ENCODE assay signal across 3 worm cellular contexts in genomic region chrII:8742006-8742847, ce11.
TF ChIP-seq lines count a peak whose summit lies in the region.

No protein-coding gene starts in this region.

TF ChIP-seq in whole organism, L1 larva, 84 proteins besides CTCF, POLR2A, EP300 and RAD21 (continued from another document):
- TF ChIP-seq pag-3 (tag; optimal IDR thresholded peaks at IDR 0.05; lab: Kevin White, UChicago; ENCODE audit: borderline replicate concordance, insufficient read depth) = no peak
- TF ChIP-seq nhr-19 (GFP tag; conservative IDR thresholded peaks at IDR 0.05; lab: Robert Waterston, UW) = peak; percentile 87
- no peak for TF ChIP-seq alr-1 (tag; optimal IDR thresholded peaks at IDR 0.05; lab: Kevin White, UChicago; ENCODE audit: borderline replicate concordance)
- TF ChIP-seq vab-15 (tag; optimal IDR thresholded peaks at IDR 0.05; lab: Kevin White, UChicago) = peak; percentile 6
- TF ChIP-seq grh-1 (GFP tag; IDR thresholded peaks at IDR 0.05; lab: Robert Waterston, UW) = peak; percentile 84
- no peak for TF ChIP-seq ceh-8 (GFP tag; optimal IDR thresholded peaks at IDR 0.05; lab: Kevin White, UChicago)
- TF ChIP-seq ets-5 (GFP tag; IDR thresholded peaks at IDR 0.05; lab: Robert Waterston, UW) = no peak
- peak; percentile 16 for TF ChIP-seq swsn-7 (tag; optimal IDR thresholded peaks at IDR 0.05; lab: Kevin White, UChicago)
- TF ChIP-seq aly-2 (tag; optimal IDR thresholded peaks at IDR 0.05; lab: Kevin White, UChicago) = no peak
- TF ChIP-seq nhr-77 (tag; optimal IDR thresholded peaks at IDR 0.05; lab: Kevin White, UChicago) = no peak
- TF ChIP-seq elt-2 (tag; optimal IDR thresholded peaks at IDR 0.05; lab: Kevin White, UChicago) = no peak
- no peak for TF ChIP-seq hpl-2 (GFP tag; optimal IDR thresholded peaks at IDR 0.05; lab: Kevin White, UChicago)
- TF ChIP-seq ces-1 (GFP tag; optimal IDR thresholded peaks at IDR 0.05; lab: Kevin White, UChicago) = no peak
- TF ChIP-seq fos-1 (tag; optimal IDR thresholded peaks at IDR 0.05; lab: Kevin White, UChicago) = no peak
- peak; percentile 79 for TF ChIP-seq tbx-2 (tag; optimal IDR thresholded peaks at IDR 0.05; lab: Kevin White, UChicago)
- TF ChIP-seq lsy-2 (tag; optimal IDR thresholded peaks at IDR 0.05; lab: Kevin White, UChicago) = peak; percentile 51 to 82
- TF ChIP-seq hlh-4 (tag; optimal IDR thresholded peaks at IDR 0.05; lab: Kevin White, UChicago) = no peak
- TF ChIP-seq zip-4 (GFP tag; optimal IDR thresholded peaks at IDR 0.05; lab: Kevin White, UChicago) = no peak
- TF ChIP-seq nhr-47 (tag; optimal IDR thresholded peaks at IDR 0.05; lab: Kevin White, UChicago) = peak; percentile 79
- TF ChIP-seq rnt-1 (tag; optimal IDR thresholded peaks at IDR 0.05; lab: Kevin White, UChicago) = peak; percentile 13
- TF ChIP-seq nhr-84 (tag; optimal IDR thresholded peaks at IDR 0.05; lab: Kevin White, UChicago) = no peak
- peak; percentile 53 for TF ChIP-seq lin-13 (GFP tag; optimal IDR thresholded peaks at IDR 0.05; lab: Kevin White, UChicago)
- TF ChIP-seq unc-98 (GFP tag; IDR thresholded peaks at IDR 0.05; lab: Robert Waterston, UW) = no peak
- peak; percentile 53 for TF ChIP-seq skn-1 (tag; optimal IDR thresholded peaks at IDR 0.05; lab: Kevin White, UChicago)
- no peak for TF ChIP-seq ama-1 (optimal IDR thresholded peaks at IDR 0.05; lab: Kevin White, UChicago)
- no peak for TF ChIP-seq C04F5.9 (tag; optimal IDR thresholded peaks at IDR 0.05; lab: Kevin White, UChicago)
- TF ChIP-seq ceh-88 (GFP tag; IDR thresholded peaks at IDR 0.05; lab: Robert Waterston, UW) = no peak
- no peak for TF ChIP-seq aha-1 (tag; optimal IDR thresholded peaks at IDR 0.05; lab: Kevin White, UChicago)
- TF ChIP-seq tlp-1 (tag; optimal IDR thresholded peaks at IDR 0.05; lab: Kevin White, UChicago) = no peak
- TF ChIP-seq nhr-85 (tag; lab: Kevin White, UChicago) = peak; percentile 100
- TF ChIP-seq blmp-1 (tag; optimal IDR thresholded peaks at IDR 0.05; lab: Kevin White, UChicago) = peak; percentile 91
- no peak for TF ChIP-seq ceh-63 (GFP tag; optimal IDR thresholded peaks at IDR 0.05; lab: Kevin White, UChicago)
- peak in 2 of 3 experiments; percentile 19 to 31 for TF ChIP-seq dpl-1 (GFP tag; optimal IDR thresholded peaks at IDR 0.05; lab: Kevin White, UChicago)
- 0 out of 2 replicates have a peak, but pooled peaks have one; percentile 49 for TF ChIP-seq mab-9 (GFP tag; IDR thresholded peaks at IDR 0.05; lab: Robert Waterston, UW)
- TF ChIP-seq jun-1 (tag; optimal IDR thresholded peaks at IDR 0.05; lab: Kevin White, UChicago) = no peak
- no peak for TF ChIP-seq unc-86 (tag; optimal IDR thresholded peaks at IDR 0.05; lab: Kevin White, UChicago)
- no peak for TF ChIP-seq irx-1 (tag; optimal IDR thresholded peaks at IDR 0.05; lab: Kevin White, UChicago)
- peak; percentile 55 for TF ChIP-seq ztf-4 (tag; optimal IDR thresholded peaks at IDR 0.05; lab: Kevin White, UChicago)
- no peak for TF ChIP-seq efl-3 (GFP tag; optimal IDR thresholded peaks at IDR 0.05; lab: Kevin White, UChicago)
- TF ChIP-seq lin-14 (GFP tag; optimal IDR thresholded peaks at IDR 0.05; lab: Kevin White, UChicago) = peak; percentile 91
- no peak for TF ChIP-seq unc-30 (tag; optimal IDR thresholded peaks at IDR 0.05; lab: Kevin White, UChicago)
- no peak for TF ChIP-seq nhr-237 (tag; optimal IDR thresholded peaks at IDR 0.05; lab: Kevin White, UChicago)

TF ChIP-seq in whole organism, L2 larva, 48 proteins besides CTCF, POLR2A, EP300 and RAD21 (continued from another document):
- TF ChIP-seq nhr-23 (tag; optimal IDR thresholded peaks at IDR 0.05; lab: Kevin White, UChicago) = no peak

TF ChIP-seq in whole organism, L4 larva, 104 proteins besides CTCF, POLR2A, EP300 and RAD21 (continued from another document):
- TF ChIP-seq skn-1 (tag; optimal IDR thresholded peaks at IDR 0.05; lab: Kevin White, UChicago) = no peak
- TF ChIP-seq lin-13 (GFP tag; optimal IDR thresholded peaks at IDR 0.05; lab: Kevin White, UChicago) = peak; percentile 15
- TF ChIP-seq ZK337.2 (GFP tag; IDR thresholded peaks at IDR 0.05; lab: Robert Waterston, UW) = no peak
- peak; percentile 49; the same call in 1 of the 2 replicates for TF ChIP-seq pha-4 (GFP tag; IDR thresholded peaks at IDR 0.05; lab: Robert Waterston, UW)
- TF ChIP-seq pha-4 (tag; optimal IDR thresholded peaks at IDR 0.05; lab: Kevin White, UChicago) = no peak
- TF ChIP-seq unc-62 (GFP tag; optimal IDR thresholded peaks at IDR 0.05 in 1 of 2; lab: Kevin White, UChicago) = peak in 1 of 2 experiments; percentile 99
- no peak for TF ChIP-seq unc-62 (tag; optimal IDR thresholded peaks at IDR 0.05; lab: Kevin White, UChicago)
- no peak for TF ChIP-seq lin-39 (tag; optimal IDR thresholded peaks at IDR 0.05; lab: Kevin White, UChicago)
- no peak for TF ChIP-seq madf-9 (GFP tag; conservative IDR thresholded peaks at IDR 0.05; lab: Robert Waterston, UW)
- TF ChIP-seq dmd-9 (GFP tag; IDR thresholded peaks at IDR 0.05; lab: Robert Waterston, UW) = no peak
- 0 out of 2 replicates have a peak, but pooled peaks have one; percentile 6 for TF ChIP-seq zfp-3 (GFP tag; conservative IDR thresholded peaks at IDR 0.05; lab: Robert Waterston, UW)
- no peak for TF ChIP-seq F37D6.2 (tag; optimal IDR thresholded peaks at IDR 0.05; lab: Kevin White, UChicago)
- no peak for TF ChIP-seq tag-97 (GFP tag; IDR thresholded peaks at IDR 0.05; lab: Robert Waterston, UW)
- TF ChIP-seq spr-3 (GFP tag; optimal IDR thresholded peaks at IDR 0.05; lab: Kevin White, UChicago) = no peak
- TF ChIP-seq lin-29 (GFP tag; IDR thresholded peaks at IDR 0.05; lab: Robert Waterston, UW) = no peak
- no peak for TF ChIP-seq ZK546.5 (tag; optimal IDR thresholded peaks at IDR 0.05; lab: Kevin White, UChicago)
- no peak for TF ChIP-seq dmd-8 (GFP tag; IDR thresholded peaks at IDR 0.05; lab: Robert Waterston, UW)
- TF ChIP-seq F44E2.7 (GFP tag; IDR thresholded peaks at IDR 0.05; lab: Robert Waterston, UW) = no peak
- TF ChIP-seq ceh-82 (tag; optimal IDR thresholded peaks at IDR 0.05; lab: Kevin White, UChicago) = no peak
- no peak for TF ChIP-seq ceh-28 (tag; optimal IDR thresholded peaks at IDR 0.05; lab: Kevin White, UChicago)
- no peak for TF ChIP-seq zip-2 (tag; optimal IDR thresholded peaks at IDR 0.05; lab: Kevin White, UChicago)
- no peak for TF ChIP-seq F26F4.8 (GFP tag; conservative IDR thresholded peaks at IDR 0.05; lab: Robert Waterston, UW)
- TF ChIP-seq lir-3 (tag; optimal IDR thresholded peaks at IDR 0.05; lab: Kevin White, UChicago) = no peak
- TF ChIP-seq ceh-44 (GFP tag; IDR thresholded peaks at IDR 0.05; lab: Robert Waterston, UW) = no peak
- peak; percentile 15 for TF ChIP-seq mes-2 (tag; optimal IDR thresholded peaks at IDR 0.05; lab: Kevin White, UChicago; ENCODE audit: poor library complexity, severe bottlenecking)
- TF ChIP-seq sdz-12 (GFP tag; optimal IDR thresholded peaks at IDR 0.05; lab: Kevin White, UChicago) = no peak
- no peak for TF ChIP-seq ceh-32 (tag; optimal IDR thresholded peaks at IDR 0.05; lab: Kevin White, UChicago; ENCODE audit: poor library complexity)
- no peak for TF ChIP-seq madf-5 (GFP tag; IDR thresholded peaks at IDR 0.05; lab: Robert Waterston, UW)
- TF ChIP-seq egl-43 (GFP tag; IDR thresholded peaks at IDR 0.05; lab: Robert Waterston, UW) = no peak
- TF ChIP-seq mxl-2 (GFP tag; conservative IDR thresholded peaks at IDR 0.05; lab: Robert Waterston, UW) = no peak
- TF ChIP-seq daf-19 (GFP tag; conservative IDR thresholded peaks at IDR 0.05; lab: Robert Waterston, UW) = no peak
- no peak for TF ChIP-seq vab-7 (GFP tag; IDR thresholded peaks at IDR 0.05; lab: Robert Waterston, UW)
- no peak for TF ChIP-seq nhr-76 (tag; optimal IDR thresholded peaks at IDR 0.05; lab: Kevin White, UChicago)
- no peak for TF ChIP-seq jun-1 (tag; optimal IDR thresholded peaks at IDR 0.05; lab: Kevin White, UChicago)
- no peak for TF ChIP-seq T26A8.4 (GFP tag; IDR thresholded peaks at IDR 0.05; lab: Robert Waterston, UW)
- TF ChIP-seq ctbp-1 (GFP tag; IDR thresholded peaks at IDR 0.05; lab: Robert Waterston, UW) = no peak
- TF ChIP-seq D1046.2 (GFP tag; IDR thresholded peaks at IDR 0.05; lab: Robert Waterston, UW) = no peak
- no peak for TF ChIP-seq Y105C5A.15 (GFP tag; IDR thresholded peaks at IDR 0.05; lab: Robert Waterston, UW)
- TF ChIP-seq gei-8 (GFP tag; optimal IDR thresholded peaks at IDR 0.05; lab: Kevin White, UChicago) = peak; percentile 79
- peak; percentile 62; the same call in 1 of the 2 replicates for TF ChIP-seq mdt-29 (GFP tag; IDR thresholded peaks at IDR 0.05; lab: Robert Waterston, UW)
- TF ChIP-seq spr-1 (tag; optimal IDR thresholded peaks at IDR 0.05; lab: Kevin White, UChicago) = no peak
- peak; percentile 11 to 31 for TF ChIP-seq hif-1 (tag; optimal IDR thresholded peaks at IDR 0.05; lab: Kevin White, UChicago)
